Worm (Caenorhabditis elegans): ENCODE data around the gene F25B3.5.
A peak's percentile ranks its signal among the peaks of the same experiment; 100 is the strongest.

DNA sequence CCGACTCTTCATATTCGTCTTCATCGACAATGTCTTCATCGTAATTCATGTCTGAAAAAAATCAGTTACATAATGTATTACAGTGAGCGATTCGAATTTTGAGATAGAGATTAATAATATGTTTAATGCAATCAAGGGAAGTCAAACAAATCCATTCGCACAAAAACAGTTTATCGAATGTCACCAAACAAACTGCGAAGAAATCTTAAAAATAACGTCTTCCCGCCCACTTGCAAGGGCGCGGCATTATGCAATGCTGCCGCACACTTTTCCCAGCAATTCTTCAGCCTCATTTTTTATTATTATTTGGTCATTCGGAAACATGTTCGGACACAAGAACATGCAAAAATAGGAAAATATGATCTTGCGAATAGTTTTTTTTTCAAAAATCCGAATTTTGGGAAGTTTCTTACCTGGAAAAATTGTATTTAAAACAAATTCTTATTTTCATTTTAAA is 25.9 kb downstream of the F25B3.5 start, which contains the start of gene mdf-1:
- TF ChIP-seq lsy-2 (tag; optimal IDR thresholded peaks at IDR 0.05) (peak; percentile 61), elt-3 (tag; optimal IDR thresholded peaks at IDR 0.05) (no peak), nhr-237 (tag; optimal IDR thresholded peaks at IDR 0.05) (peak; percentile 71), nhr-76 (tag; optimal IDR thresholded peaks at IDR 0.05) (no peak), nhr-28 (tag; optimal IDR thresholded peaks at IDR 0.05) (no peak)
